Fruit fly (Drosophila melanogaster) whole organism, adult: Measurements from ENCODE around the gene CG13476.

Experiments
- CG11617 ChIP-seq: fragments of 200-800 bp; sonication (Bioruptor generic); optimal IDR thresholded peaks from 2 replicates; lab custom pipeline; 2017; ENCODE audit warnings: mild to moderate bottlenecking, missing biosample characterization, missing genetic modification reagents, missing genetic modification characterization
- CG12768 ChIP-seq: fragments of 200-800 bp; sonication (Bioruptor generic); optimal IDR thresholded peaks from 2 replicates; lab custom pipeline; 2017; ENCODE audit warnings: missing biosample characterization, missing genetic modification characterization, mild to moderate bottlenecking, moderate library complexity, missing genetic modification reagents
- CG14711 ChIP-seq: fragments of 200-800 bp; sonication (Bioruptor generic); optimal IDR thresholded peaks from 2 replicates; lab custom pipeline; 2018; ENCODE audit warnings: missing biosample characterization, mild to moderate bottlenecking, missing genetic modification characterization, moderate library complexity
- CG1620 ChIP-seq: fragments of 200-800 bp; sonication (Bioruptor generic); optimal IDR thresholded peaks from 2 replicates; lab custom pipeline; 2016; ENCODE audit warnings: missing biosample characterization, missing genetic modification characterization
- CG33017 ChIP-seq: fragments of 200-800 bp; sonication (Bioruptor generic); optimal IDR thresholded peaks from 2 replicates; lab custom pipeline; 2018; ENCODE audit warnings: missing biosample characterization, mild to moderate bottlenecking, missing genetic modification characterization, moderate library complexity
- CG5204 ChIP-seq: fragments of 200-800 bp; sonication (Bioruptor generic); optimal IDR thresholded peaks from 2 replicates; lab custom pipeline; 2016; ENCODE audit warnings: missing biosample characterization, missing genetic modification characterization
- CG7045 ChIP-seq: fragments of 200-800 bp; sonication (Bioruptor generic); optimal IDR thresholded peaks from 2 replicates; lab custom pipeline; 2017; ENCODE audit warnings: missing biosample characterization, mild to moderate bottlenecking, missing genetic modification characterization
- CG7101 ChIP-seq: fragments of 200-800 bp; sonication (Bioruptor generic); optimal IDR thresholded peaks from 2 replicates; lab custom pipeline; 2018; ENCODE audit warnings: missing biosample characterization, mild to moderate bottlenecking, missing genetic modification characterization, moderate library complexity
- Clk ChIP-seq: fragments of 200-800 bp; sonication (Bioruptor generic); optimal IDR thresholded peaks from 2 replicates; lab custom pipeline; 2017; ENCODE audit warnings: missing biosample characterization, missing genetic modification characterization
- Crg-1 ChIP-seq: fragments of 200-800 bp; sonication (Bioruptor generic); optimal IDR thresholded peaks from 2 replicates; lab custom pipeline; 2016; ENCODE audit warnings: missing biosample characterization, missing genetic modification characterization
- Hr96 ChIP-seq: fragments of 200-800 bp; sonication (Bioruptor generic); optimal IDR thresholded peaks from 2 replicates; lab custom pipeline; 2016; ENCODE audit warnings: missing biosample characterization, missing genetic modification characterization
- Mnt ChIP-seq: fragments of 200-800 bp; sonication (Bioruptor generic); optimal IDR thresholded peaks from 2 replicates; lab custom pipeline; 2016; ENCODE audit warnings: missing biosample characterization, mild to moderate bottlenecking, missing genetic modification characterization
- bab1 ChIP-seq: fragments of 200-800 bp; sonication (Bioruptor generic); optimal IDR thresholded peaks from 3 replicates; lab custom pipeline; 2019; ENCODE audit warnings: missing biosample characterization, mild to moderate bottlenecking, missing genetic modification characterization, moderate library complexity
- cic ChIP-seq: fragments of 200-800 bp; sonication (Bioruptor generic); optimal IDR thresholded peaks from 2 replicates; lab custom pipeline; 2017; ENCODE audit warnings: missing biosample characterization, mild to moderate bottlenecking, missing genetic modification characterization, moderate library complexity
- cnc ChIP-seq, 2 experiments: fragments of >200 bp; optimal IDR thresholded peaks; 2 replicates each; lab custom pipeline; 2017
- kay ChIP-seq: fragments of 200-800 bp; sonication (Bioruptor generic); peaks from one replicate; lab custom pipeline; 2016; ENCODE audit warnings: missing biosample characterization, missing genetic modification characterization, borderline replicate concordance
- ovo ChIP-seq: fragments of 200-800 bp; sonication (Bioruptor generic); optimal IDR thresholded peaks from 2 replicates; lab custom pipeline; 2016; ENCODE audit warnings: missing biosample characterization, missing genetic modification characterization
- pad ChIP-seq: fragments of 200-800 bp; sonication (Bioruptor generic); optimal IDR thresholded peaks from 3 replicates; lab custom pipeline; 2017; ENCODE audit warnings: missing biosample characterization, missing genetic modification characterization, mild to moderate bottlenecking, moderate library complexity, missing genetic modification reagents
- tj ChIP-seq: fragments of 200-800 bp; sonication (Bioruptor generic); optimal IDR thresholded peaks from 3 replicates; lab custom pipeline; 2017; ENCODE audit warnings: missing biosample characterization, mild to moderate bottlenecking, missing genetic modification characterization, moderate library complexity
- toe ChIP-seq: fragments of 200-800 bp; sonication (Bioruptor generic); optimal IDR thresholded peaks from 2 replicates; lab custom pipeline; 2016; ENCODE audit warnings: missing biosample characterization, missing genetic modification characterization

The CG13476 gene

dm6 chr3L:14751056-14751671, 45.9 kb downstream of the CG13476 start:
- TF ChIP-seq CG1620 (no peak), CG12768 (GFP tag; lab: Kevin White, UChicago) (no peak), Clk (GFP tag; lab: Kevin White, UChicago) (no peak), CG14711 (tag; lab: Kevin White, UChicago) (no peak), Mnt (GFP tag; lab: Kevin White, UChicago) (no peak), Crg-1 (GFP tag; lab: Kevin White, UChicago) (no peak), tj (GFP tag; lab: Kevin White, UChicago) (no peak), CG5204 (GFP tag; lab: Kevin White, UChicago) (no peak), CG7045 (GFP tag; lab: Kevin White, UChicago) (no peak), bab1 (GFP tag; lab: Kevin White, UChicago) (no peak), cnc (optimal IDR thresholded peaks at IDR 0.05; lab: Kevin White, UChicago) (no peak), ovo (GFP tag; lab: Kevin White, UChicago) (no peak)

dm6 chr3L:14752816-14753215, 47.6 kb downstream of the CG13476 start:
- no peak for TF ChIP-seq CG12768 (GFP tag; lab: Kevin White, UChicago)
- TF ChIP-seq CG11617 (GFP tag; lab: Kevin White, UChicago) = no peak
- no peak for TF ChIP-seq cnc (optimal IDR thresholded peaks at IDR 0.05; lab: Kevin White, UChicago)
- TF ChIP-seq cic (GFP tag; lab: Kevin White, UChicago) = no peak
- no peak for TF ChIP-seq tj (GFP tag; lab: Kevin White, UChicago)
- no peak for TF ChIP-seq CG5204 (GFP tag; lab: Kevin White, UChicago)
- no peak for TF ChIP-seq bab1 (GFP tag; lab: Kevin White, UChicago)
- TF ChIP-seq Mnt (GFP tag; lab: Kevin White, UChicago) = no peak
- TF ChIP-seq CG1620 = no peak
- no peak for TF ChIP-seq pad (GFP tag; lab: Kevin White, UChicago)
- no peak for TF ChIP-seq ovo (GFP tag; lab: Kevin White, UChicago)
- TF ChIP-seq toe = no peak

dm6 chr3L:14755046-14755643, 49.9 kb downstream of the CG13476 start:
- TF ChIP-seq Hr96 (GFP tag; lab: Kevin White, UChicago) (no peak), tj (GFP tag; lab: Kevin White, UChicago) (peak; percentile 54), CG5204 (GFP tag; lab: Kevin White, UChicago) (no peak), CG7101 (no peak), kay (GFP tag; lab: Kevin White, UChicago) (no peak), toe (no peak), CG33017 (tag; lab: Kevin White, UChicago) (no peak), CG7045 (GFP tag; lab: Kevin White, UChicago) (no peak), CG1620 (no peak), CG11617 (GFP tag; lab: Kevin White, UChicago) (no peak), Mnt (GFP tag; lab: Kevin White, UChicago) (peak; percentile 82), pad (GFP tag; lab: Kevin White, UChicago) (peak; percentile 94), Clk (GFP tag; lab: Kevin White, UChicago) (peak; percentile 30), cnc (optimal IDR thresholded peaks at IDR 0.05; lab: Kevin White, UChicago) (no peak), bab1 (GFP tag; lab: Kevin White, UChicago) (no peak), Crg-1 (GFP tag; lab: Kevin White, UChicago) (peak; percentile 2), cic (GFP tag; lab: Kevin White, UChicago) (peak; percentile 2), ovo (GFP tag; lab: Kevin White, UChicago) (peak; percentile 32), CG12768 (GFP tag; lab: Kevin White, UChicago) (peak; percentile 88), CG14711 (tag; lab: Kevin White, UChicago) (no peak)
